Fruit fly (Drosophila melanogaster): ENCODE results near the gene park.

Gene park

DNA sequence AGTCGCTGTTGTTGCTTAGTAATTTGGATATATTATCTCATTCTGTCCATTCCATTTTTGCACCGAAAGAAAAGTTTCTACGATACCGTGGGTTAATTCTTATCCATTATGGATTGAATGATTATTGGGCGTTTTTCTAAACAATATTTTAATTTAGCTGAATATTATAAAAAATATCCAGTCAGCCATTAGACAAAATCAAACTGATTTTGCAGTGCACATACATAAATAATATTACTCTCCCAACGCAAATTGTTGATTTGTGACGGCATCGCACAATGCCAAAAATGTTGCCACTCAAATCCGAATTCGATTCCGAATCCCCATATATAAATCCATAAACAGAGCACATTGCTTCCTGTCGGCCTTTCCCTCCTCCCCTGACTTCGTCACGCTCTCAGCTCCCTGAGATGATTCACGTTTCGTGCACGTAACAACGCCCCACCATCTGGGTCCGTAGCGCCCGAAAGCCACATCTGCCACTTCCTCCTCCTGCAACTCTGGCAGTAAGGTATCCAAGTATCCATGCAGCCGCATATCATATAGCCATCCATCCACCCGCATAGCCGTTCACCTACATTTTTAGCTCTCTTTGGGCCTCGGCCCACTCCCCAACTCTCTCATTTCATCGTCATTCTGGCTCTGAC is 19.6 kb downstream of the park start:
- no peak for TF ChIP-seq CG17801 (GFP tag; optimal IDR thresholded peaks at IDR 0.05; ENCODE audit: partially characterized antibody)

DNA sequence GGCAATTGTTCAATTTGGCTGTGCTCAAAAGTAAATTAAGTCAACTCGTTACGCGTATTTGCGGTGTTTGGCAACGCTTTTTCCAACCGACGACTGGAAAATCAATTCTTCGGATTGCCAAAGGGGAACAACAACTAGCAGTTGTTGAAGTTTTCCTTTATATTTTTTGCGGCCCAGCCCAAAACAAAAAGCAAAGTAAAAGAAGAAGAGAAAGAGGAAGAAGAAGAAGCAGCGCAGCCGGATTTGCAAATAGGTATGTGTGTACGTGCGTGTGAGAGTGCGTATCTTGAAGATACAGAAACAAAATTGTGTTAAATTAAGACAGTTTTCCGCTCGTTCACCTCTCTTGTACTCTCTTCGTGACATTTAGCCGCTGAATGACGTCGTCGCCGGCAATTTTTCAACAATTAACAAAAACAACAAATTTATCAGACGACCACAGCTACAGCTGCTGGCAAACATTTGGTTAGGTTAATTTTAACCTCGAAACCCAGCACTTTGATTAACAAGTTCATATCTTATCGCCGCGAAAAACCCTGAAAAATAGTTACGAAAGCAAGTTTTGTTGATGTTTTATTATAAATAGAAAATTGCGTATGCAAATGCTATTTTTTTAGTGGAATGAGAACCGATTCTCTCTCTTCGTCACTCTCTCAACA is 20.2 kb downstream of the park start:
- TF ChIP-seq CG17801 (GFP tag; optimal IDR thresholded peaks at IDR 0.05; ENCODE audit: partially characterized antibody), result no peak

DNA sequence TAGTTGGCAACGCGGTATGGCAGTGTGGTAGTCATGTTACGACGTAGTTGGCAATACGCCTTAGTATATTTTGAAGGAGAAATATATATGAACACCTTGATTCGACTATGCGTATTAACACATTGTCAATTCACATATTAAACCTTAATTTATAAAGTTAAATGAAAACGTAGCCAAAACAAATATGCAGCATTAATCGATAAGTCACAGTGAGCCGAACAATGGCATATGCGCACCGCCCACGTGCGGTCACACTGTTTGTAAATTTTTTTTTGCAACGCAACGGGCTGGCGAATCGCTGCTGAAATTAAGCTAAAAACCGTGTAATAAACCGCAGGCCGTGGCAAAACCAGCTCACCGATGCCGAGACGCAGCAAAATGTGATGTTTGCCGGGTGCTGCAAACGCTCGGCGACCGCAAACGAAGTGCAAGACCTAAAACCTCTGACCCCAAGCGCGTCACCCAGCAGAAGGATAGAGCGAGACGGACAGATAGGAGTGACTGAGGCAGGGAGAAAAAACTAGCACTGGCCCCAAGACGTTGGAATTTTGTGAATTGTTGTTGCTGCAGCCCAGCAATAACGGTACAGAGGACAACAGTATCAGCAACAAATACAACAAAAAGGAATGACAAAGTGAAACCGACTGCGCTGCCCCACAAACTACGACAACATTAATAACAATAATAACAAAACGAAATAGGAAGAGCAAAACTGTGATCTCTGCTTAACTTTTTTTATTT is 21.0 kb downstream of the park start:
- TF ChIP-seq CG17801 (GFP tag; optimal IDR thresholded peaks at IDR 0.05; ENCODE audit: partially characterized antibody), result no peak

DNA sequence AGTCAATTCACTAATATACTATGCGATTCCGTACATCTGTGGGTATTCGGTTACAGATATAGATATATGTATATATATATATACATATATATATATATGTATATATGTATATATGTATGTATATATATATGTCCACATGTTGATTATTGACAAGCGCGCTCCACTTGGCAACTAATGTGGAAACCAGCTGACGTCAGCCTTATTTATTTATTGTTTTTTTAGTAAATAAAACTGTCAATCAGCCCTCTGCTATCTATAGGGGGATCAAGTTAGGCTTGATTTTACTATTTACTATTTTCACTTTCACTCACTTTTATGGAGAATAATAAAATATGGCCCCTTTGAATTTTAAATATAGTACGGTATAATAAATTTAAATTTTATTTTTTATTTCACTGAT is 21.7 kb downstream of the park start:
- no peak for TF ChIP-seq CG17801 (GFP tag; optimal IDR thresholded peaks at IDR 0.05; ENCODE audit: partially characterized antibody)

DNA sequence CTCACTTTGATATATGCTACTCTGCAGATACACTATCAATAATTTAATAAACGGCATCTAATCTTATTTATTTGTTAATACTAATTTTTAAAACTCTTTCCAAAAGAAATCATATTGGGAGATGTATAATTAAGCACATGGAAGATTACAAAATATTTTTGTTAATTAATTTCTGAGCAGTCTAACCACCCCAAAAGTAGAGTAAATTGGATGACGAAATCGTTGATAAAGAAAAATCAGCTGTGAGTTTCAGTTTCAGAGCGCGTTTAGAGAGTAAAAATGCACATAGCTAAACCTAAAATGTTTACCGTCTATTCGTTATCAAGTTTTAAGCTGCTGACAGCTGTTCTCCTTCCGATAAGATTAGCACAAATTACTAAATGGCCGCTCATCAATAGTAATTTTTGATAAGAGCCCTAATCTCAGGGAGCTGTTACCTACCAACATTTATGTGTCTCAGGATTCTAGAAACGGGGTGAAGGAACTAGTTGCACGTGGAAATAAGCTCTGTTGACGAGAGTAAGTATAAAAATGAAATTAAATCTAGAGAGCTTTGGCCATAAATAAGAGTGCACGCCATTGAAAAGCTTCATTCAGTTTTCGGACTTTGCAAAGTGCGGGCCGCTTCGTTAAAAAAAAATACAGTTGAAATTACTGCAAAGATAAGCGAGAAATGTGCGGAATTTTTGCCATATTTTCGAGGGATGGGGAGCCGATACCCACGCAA is 24.0 kb downstream of the park start, which contains the start of the genes chb and AsnS:
TSS of gene chb (plus strand) at position 327 of the 727 bp plus-strand sequence.
TSS of gene AsnS (plus strand) at position 592 of the 727 bp plus-strand sequence.
- TF ChIP-seq CG17801 (GFP tag; optimal IDR thresholded peaks at IDR 0.05; ENCODE audit: partially characterized antibody), result peak; percentile 93

DNA sequence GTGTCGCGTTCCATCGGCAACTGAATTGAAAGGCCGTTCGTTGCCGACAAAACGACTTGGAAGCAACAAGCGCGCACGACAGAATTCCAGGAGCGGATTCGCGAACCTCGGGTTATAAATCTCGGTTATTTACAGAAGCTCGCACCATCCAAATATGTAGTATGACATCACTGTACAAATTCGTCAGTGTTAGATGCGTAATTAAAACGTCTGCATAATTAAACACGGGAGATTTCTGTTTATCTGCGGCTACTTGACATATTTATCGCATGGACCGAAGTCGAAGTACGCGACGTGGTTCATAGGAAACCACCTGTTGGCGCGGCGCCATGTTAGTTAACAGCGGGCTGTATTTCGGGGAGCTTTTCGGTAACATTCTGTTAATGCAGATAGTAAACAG is 24.7 kb downstream of the park start, which contains the start of gene Ac78C:
TSS of gene Ac78C (minus strand) at position 26 of the 400 bp plus-strand sequence.
- peak; percentile 90 for TF ChIP-seq CG17801 (GFP tag; optimal IDR thresholded peaks at IDR 0.05; ENCODE audit: partially characterized antibody)

DNA sequence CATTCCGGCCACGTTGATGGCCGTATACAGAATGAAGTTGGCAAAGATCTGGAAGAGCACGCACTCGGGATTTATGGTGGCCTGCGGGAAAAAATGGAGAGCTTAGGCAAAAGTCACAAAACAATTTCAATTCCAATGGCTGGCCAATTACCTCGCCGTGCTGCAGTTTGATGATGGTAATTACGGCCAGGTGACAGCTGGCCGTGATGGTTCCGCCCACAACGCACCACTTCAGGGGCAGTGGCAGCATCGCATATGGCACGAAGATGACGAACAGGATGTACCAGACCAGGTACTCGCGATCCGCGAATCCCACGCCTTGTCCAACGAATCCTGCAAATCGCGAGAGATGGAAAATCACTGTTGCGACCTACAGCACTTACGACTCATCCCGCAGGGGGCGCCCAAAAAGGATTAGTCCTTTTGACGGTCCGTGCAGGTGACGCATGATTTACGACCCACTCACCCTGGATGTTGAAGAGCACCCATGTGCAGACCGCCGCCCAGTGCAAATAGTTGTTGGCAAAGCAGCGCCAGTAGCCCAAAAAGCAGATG is 50.7 kb downstream of the park start:
- TF ChIP-seq CG17801 (GFP tag; optimal IDR thresholded peaks at IDR 0.05; ENCODE audit: partially characterized antibody), result no peak
